Fruit fly (Drosophila melanogaster) S2 (cell line): ENCODE results near the gene cactin.
"Not testable (repeated sequence)": the region's sequence is repeated elsewhere in the genome, so short reads cannot be mapped to it uniquely, and the experiment has no call there.

ENCODE experiments used
- CG8478 ChIP-seq: fragments of >200 bp; optimal IDR thresholded peaks from 2 replicates; lab custom pipeline; 2018
- CTCF ChIP-seq, 2 experiments: fragments of >200 bp; optimal IDR thresholded peaks; 2 replicates each; lab custom pipeline; 2018

Gene cactin

DNA sequence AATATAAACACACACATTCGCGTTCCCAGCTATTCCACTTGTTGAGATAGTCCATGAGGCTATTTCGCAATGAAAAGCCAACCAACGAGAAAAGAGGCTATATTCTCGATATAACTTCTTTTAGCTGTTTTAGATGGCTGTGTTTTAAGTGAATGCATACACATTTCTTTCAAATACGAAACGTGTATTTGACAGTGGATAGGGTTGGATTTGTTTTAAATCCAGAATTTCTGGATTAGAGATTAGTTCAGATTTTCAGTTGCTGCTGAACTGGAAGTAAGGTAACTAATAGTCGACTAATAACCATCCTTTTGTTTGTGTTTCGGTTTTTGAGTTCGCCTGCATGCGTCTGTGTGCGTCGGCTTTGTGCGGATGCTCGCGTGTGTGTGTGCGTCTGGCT lies 711 bp upstream of the cactin start:
- TF ChIP-seq CTCF (optimal IDR thresholded peaks at IDR 0.05; lab: Kevin White, UChicago) (no peak), CG8478 (lab: Kevin White, UChicago) (no peak)

DNA sequence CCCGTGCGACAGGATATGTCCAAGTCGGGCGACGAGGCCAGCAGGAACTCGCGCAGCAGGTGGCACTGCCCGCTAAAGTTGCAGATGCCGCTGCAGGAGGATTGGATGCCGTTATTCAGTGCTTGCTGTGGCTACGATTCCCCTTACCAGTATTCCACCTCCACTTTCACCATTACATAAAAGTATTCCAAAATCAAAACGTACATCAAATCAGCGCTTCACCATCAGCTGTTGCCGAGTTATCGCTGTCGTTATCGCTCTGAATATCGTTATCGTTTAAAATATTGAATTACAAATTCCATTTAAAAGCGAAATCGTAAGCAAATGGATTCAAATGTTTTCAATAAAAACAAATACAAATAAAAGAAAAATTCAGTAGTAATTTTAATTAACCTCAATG lies 2.9 kb downstream of the cactin start, which contains the start of gene CG15456:
Gene CG15456, minus strand, starts transcription at position 225 of the 400 bp plus-strand sequence.
- no peak for TF ChIP-seq CTCF (optimal IDR thresholded peaks at IDR 0.05; lab: Kevin White, UChicago)

- TF ChIP-seq CG8478 (lab: Kevin White, UChicago), result no peak
- no peak for TF ChIP-seq CTCF (optimal IDR thresholded peaks at IDR 0.05; lab: Kevin White, UChicago)
These were observed 5.8 kb downstream of the cactin start, which contains the start of the genes CG11710 and mal for dm6 chrX:20429482-20430204. Gene CG11710, minus strand, starts transcription at chrX:20429673. Gene mal, plus strand, starts transcription at chrX:20429675.

- TF ChIP-seq CTCF (optimal IDR thresholded peaks at IDR 0.05; lab: Kevin White, UChicago) (no peak), CG8478 (lab: Kevin White, UChicago) (no peak)
These were observed 9.8 kb downstream of the cactin start, which contains the start of gene CG1695 for dm6 chrX:20433345-20434332. Gene CG1695, plus strand, starts transcription at chrX:20433950.

- no peak for TF ChIP-seq CG8478 (lab: Kevin White, UChicago)
- no peak for TF ChIP-seq CTCF (optimal IDR thresholded peaks at IDR 0.05; lab: Kevin White, UChicago)
These were observed 10.7 kb downstream of the cactin start for dm6 chrX:20434534-20434933.

DNA sequence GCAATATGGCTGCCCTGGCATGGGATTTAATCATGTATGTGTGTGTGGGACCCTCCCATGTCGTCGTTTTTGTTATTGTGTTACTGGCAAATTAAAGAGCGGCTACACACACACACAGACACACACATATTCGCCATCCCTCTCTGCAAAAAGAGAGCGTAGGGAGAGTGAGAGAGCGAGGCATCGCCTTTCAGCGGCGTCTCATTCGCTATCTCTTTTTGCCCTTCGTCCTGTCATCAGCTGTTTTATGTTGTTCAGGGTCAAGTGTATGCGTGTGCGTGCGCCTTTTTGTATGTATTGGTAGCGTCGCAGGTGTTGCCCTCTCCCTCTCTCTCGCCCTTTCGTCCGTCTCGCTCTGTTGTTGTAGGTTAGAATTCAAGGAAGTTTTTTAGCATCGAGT lies 13.0 kb downstream of the cactin start:
- no peak for TF ChIP-seq CG8478 (lab: Kevin White, UChicago)
- no peak for TF ChIP-seq CTCF (optimal IDR thresholded peaks at IDR 0.05; lab: Kevin White, UChicago)

DNA sequence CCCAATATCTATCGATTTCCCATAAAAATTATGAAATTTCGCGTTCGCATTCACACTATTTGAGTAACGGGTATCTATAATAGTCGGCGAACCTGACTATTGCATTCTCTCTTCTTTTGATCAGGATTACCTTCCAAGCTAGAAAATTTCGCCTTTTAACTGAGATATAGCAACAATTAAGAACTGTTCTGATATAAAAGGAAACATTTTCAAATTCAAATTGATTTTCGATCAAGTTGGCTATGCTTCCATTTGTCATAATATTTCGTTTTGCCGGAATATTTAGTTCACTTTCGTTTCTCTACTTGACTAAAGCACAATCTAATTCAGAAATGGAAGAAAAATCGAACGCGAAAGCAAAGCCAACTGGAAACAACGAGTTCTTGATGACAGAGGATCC lies 22.2 kb downstream of the cactin start, which contains the start of gene CG42578:
Gene CG42578, plus strand, starts transcription at position 301 of the 400 bp plus-strand sequence.
- not testable (repeated sequence) for TF ChIP-seq CG8478 (lab: Kevin White, UChicago); CTCF (optimal IDR thresholded peaks at IDR 0.05; lab: Kevin White, UChicago)

DNA sequence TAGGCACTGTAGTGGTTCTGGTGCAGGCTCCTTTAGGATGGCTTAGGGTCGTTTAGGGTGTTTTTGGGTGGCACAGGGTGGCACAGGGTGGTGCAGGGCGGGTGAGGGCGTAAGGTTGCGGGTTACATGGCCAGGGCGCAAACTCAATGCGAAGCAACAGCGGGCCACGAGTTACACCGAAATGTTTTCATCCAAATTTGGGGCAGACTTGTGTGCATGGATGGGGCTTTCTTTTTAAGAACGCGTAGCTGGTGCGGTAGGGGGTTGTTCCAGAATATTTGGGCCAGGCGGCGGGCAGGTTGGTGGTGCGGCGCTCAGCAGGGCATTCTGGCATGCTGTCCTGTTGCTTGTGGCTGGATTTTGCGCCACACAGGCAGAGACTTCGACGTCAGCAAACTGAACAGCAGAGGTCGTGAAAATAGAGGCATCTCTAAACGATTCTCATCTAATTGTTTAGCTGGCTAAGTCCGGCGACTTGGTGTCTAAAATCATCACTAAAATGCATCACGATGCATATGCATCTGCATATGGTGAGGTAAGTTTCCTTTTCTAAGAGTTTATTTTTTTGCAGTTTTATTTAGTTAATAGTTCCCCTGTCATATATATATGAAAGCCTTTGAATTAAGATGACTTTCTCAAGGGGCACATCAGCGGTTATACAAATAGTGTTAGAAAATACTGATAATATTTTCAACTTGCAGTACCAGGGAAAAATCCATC lies 24.2 kb downstream of the cactin start:
- TF ChIP-seq CTCF (optimal IDR thresholded peaks at IDR 0.05; lab: Kevin White, UChicago) (no peak), CG8478 (lab: Kevin White, UChicago) (no peak)

DNA sequence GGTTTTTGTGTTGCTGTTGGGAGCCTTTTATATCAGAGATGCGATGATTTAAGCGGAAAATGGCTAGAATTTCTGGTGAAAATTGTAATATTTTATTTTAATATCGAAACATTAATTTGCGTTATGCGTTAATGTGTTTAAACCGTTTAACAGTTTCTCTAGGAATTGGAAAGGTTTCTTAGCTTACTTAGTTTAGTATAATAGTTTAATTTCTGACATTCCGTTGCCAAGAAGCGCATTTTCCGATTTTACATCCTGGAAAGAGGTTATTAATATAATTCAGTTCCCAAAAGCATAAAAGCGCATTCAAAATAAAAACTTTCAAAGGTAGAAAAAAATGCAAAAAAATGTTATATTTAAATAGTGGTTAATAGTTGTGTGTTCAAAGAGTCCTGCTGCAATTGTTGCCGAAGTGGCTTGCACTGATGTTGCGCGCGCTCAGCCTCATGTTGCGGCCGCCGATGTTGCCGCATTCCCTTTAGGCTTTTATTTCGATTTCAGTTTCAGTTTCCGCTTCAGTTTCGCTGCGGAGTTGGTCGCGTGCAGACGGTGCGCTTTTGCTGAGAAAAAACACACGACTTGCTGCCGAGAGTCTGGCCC lies 25.1 kb downstream of the cactin start, which contains the start of gene tbc:
Gene tbc, plus strand, starts transcription at position 504 of the 600 bp plus-strand sequence.
- no peak for TF ChIP-seq CTCF (optimal IDR thresholded peaks at IDR 0.05; lab: Kevin White, UChicago)
- no peak for TF ChIP-seq CG8478 (lab: Kevin White, UChicago)

DNA sequence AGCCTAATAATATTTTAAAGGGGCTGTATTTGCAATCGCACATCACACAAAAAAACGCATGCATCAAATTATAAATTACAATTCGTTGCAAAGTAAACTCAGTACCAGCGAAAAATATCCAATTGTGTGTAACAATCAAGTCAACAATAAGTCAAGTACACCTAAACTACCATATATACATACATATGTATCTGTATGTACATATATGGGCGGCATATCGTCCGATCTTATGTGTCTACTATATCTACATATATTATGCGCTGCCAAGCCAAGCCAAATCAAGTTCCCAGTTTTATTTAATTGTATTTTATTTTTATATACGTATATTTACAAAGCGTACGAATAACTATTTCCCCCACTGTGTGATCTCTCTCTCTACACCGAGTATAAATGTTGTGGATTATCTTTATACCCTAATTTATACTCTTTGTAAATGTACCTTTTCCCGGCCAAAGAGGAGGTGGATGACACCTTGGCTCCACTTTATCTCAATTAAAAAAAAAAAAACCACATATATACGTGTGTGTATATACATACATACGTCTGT lies 42.6 kb downstream of the cactin start:
- TF ChIP-seq CG8478 (lab: Kevin White, UChicago) (no peak), CTCF (optimal IDR thresholded peaks at IDR 0.05; lab: Kevin White, UChicago) (no peak)

DNA sequence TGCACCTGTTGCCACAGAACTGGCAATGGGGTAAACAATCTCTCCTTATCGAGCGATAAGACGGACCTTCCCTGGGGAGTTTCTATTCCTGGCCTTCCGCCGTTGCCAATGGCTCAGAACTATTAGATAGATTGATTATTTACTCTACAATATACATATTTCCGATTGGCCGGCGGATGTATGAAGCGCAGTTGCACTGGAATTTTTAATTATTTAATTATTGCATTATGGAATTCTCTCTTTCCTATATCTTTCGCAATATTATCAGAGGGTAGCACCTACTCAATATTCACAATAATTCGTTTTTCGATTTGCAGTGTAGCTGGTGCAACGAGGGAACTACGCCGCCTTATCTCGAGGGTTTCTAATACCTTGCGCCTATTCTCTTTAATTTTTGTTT lies 43.3 kb downstream of the cactin start, which contains the start of gene GstT3:
Gene GstT3, plus strand, starts transcription at position 301 of the 400 bp plus-strand sequence.
- TF ChIP-seq CG8478 (lab: Kevin White, UChicago) (no peak), CTCF (optimal IDR thresholded peaks at IDR 0.05; lab: Kevin White, UChicago) (no peak)

dm6 chrX:20468192-20468591 lies 44.3 kb downstream of the cactin start:
- TF ChIP-seq CTCF (optimal IDR thresholded peaks at IDR 0.05; lab: Kevin White, UChicago), result no peak
- no peak for TF ChIP-seq CG8478 (lab: Kevin White, UChicago)

DNA sequence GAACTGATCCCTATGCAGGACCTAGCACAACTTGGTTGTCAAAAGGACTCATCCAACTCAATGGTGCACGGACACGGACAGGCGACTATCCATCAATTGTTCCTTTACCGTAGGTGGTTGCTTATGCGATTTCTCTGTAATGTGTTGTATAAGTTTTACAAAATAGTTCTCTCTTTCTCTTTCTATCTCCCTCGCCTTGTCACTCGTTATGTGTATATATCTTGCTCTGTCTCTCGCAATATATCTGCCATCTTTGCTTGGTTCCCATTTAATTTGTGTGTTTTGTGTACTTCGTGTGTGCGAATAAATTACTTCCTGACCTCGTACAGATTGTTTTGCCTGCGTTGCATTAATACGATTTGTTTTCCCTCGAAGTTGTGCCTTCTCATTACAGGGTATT lies 46.8 kb downstream of the cactin start:
- no peak for TF ChIP-seq CTCF (optimal IDR thresholded peaks at IDR 0.05; lab: Kevin White, UChicago)
